Fruit fly (Drosophila melanogaster) whole organism, prepupa: ENCODE results near the gene NimC2.

ENCODE experiments used
- Blimp-1 ChIP-seq: fragments of 200-800 bp; sonication (Bioruptor generic); optimal IDR thresholded peaks from 3 replicates; lab custom pipeline; 2017; ENCODE audit warnings: missing biosample characterization, missing genetic modification characterization, mild to moderate bottlenecking, moderate library complexity, missing genetic modification reagents
- CG10631 ChIP-seq: fragments of 200-800 bp; sonication (Bioruptor generic); optimal IDR thresholded peaks from 2 replicates; lab custom pipeline; 2016; ENCODE audit warnings: missing biosample characterization, missing genetic modification characterization
- CG16779 ChIP-seq: fragments of 200-800 bp; sonication (Bioruptor generic); optimal IDR thresholded peaks from 3 replicates; lab custom pipeline; 2017; ENCODE audit warnings: missing biosample characterization, mild to moderate bottlenecking, missing genetic modification characterization
- CG9139 ChIP-seq: fragments of 200-800 bp; sonication (Bioruptor generic); optimal IDR thresholded peaks from 3 replicates; lab custom pipeline; 2017; ENCODE audit warnings: missing biosample characterization, mild to moderate bottlenecking, missing genetic modification characterization
- Hr39 ChIP-seq: fragments of 200-800 bp; sonication (Bioruptor generic); optimal IDR thresholded peaks from 2 replicates; lab custom pipeline; 2016; ENCODE audit warnings: missing biosample characterization, missing genetic modification characterization
- Smox ChIP-seq: fragments of 200-800 bp; sonication (Bioruptor generic); optimal IDR thresholded peaks from 3 replicates; lab custom pipeline; 2016; ENCODE audit warnings: missing biosample characterization, missing genetic modification characterization
- cyc ChIP-seq: fragments of 200-800 bp; sonication (Bioruptor generic); optimal IDR thresholded peaks from 3 replicates; lab custom pipeline; 2016; ENCODE audit warnings: missing biosample characterization, missing genetic modification characterization
- dac ChIP-seq: fragments of 200-800 bp; sonication (Bioruptor generic); optimal IDR thresholded peaks from 2 replicates; lab custom pipeline; 2017; ENCODE audit warnings: missing biosample characterization, mild to moderate bottlenecking, missing genetic modification characterization
- salr ChIP-seq, 2 experiments: fragments of 200-800 bp; sonication (Bioruptor generic); optimal IDR thresholded peaks; 3 replicates each; lab custom pipeline; 2016 to 2018; ENCODE audit warnings: missing biosample characterization in 2 of 2, missing genetic modification characterization in 2 of 2, mild to moderate bottlenecking in 1 of 2
- ss ChIP-seq, 2 experiments: fragments of 200-800 bp; sonication (Bioruptor generic); optimal IDR thresholded peaks; 2 replicates in 1 of 2; 3 replicates in 1 of 2; lab custom pipeline; 2017 to 2018; ENCODE audit warnings: mild to moderate bottlenecking in 2 of 2, missing biosample characterization in 2 of 2, missing genetic modification characterization in 2 of 2, moderate library complexity in 1 of 2
- svp ChIP-seq: fragments of 200-800 bp; sonication (Bioruptor generic); peaks from one replicate; lab custom pipeline; 2016; ENCODE audit warnings: missing biosample characterization, missing genetic modification characterization
- topi ChIP-seq: fragments of 200-800 bp; sonication (Bioruptor generic); optimal IDR thresholded peaks from 3 replicates; lab custom pipeline; 2016; ENCODE audit warnings: missing biosample characterization, missing genetic modification characterization

DNA sequence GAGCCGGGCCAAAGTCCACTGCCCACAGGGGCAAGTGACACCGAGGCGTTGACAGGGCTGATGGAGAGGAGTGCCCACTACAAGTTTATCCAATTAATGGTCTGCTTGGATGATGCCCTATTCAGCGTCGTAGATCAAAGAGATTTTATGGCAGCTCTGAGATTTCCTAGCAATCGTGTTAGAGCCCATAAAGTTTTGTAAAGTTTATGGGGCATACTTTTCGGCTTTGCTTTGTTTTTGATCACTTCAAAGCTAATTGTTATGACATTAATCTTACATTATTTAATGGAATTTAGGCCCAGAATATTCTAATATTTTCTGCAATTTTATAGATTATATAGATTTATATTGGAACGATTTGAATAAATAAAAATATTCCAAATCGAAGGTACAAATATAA, 19.5 kb upstream of the NimC2 start:
- TF ChIP-seq dac (no peak), Smox (GFP tag; lab: Kevin White, UChicago) (no peak), topi (no peak), Hr39 (no peak), salr (GFP tag; optimal IDR thresholded peaks at IDR 0.05; lab: Kevin White, UChicago) (no peak), cyc (GFP tag; lab: Kevin White, UChicago) (no peak), Blimp-1 (GFP tag; lab: Kevin White, UChicago) (no peak), svp (GFP tag; lab: Kevin White, UChicago) (no peak), ss (GFP tag; optimal IDR thresholded peaks at IDR 0.05; lab: Kevin White, UChicago) (no peak), CG9139 (peak; percentile 19), CG16779 (tag; lab: Kevin White, UChicago) (no peak), CG10631 (GFP tag; lab: Kevin White, UChicago) (no peak)
